Fruit fly (Drosophila melanogaster): ENCODE results near the gene scpr-A.
A peak's percentile ranks its signal among the peaks of the same experiment; 100 is the strongest.

scpr-A gene

dm6 chr3R:11198062-11198472, 42.9 kb upstream of the scpr-A start (continued):
- no peak for TF ChIP-seq Sox15 (GFP tag; optimal IDR thresholded peaks at IDR 0.05)
- TF ChIP-seq CG8119 (GFP tag; IDR thresholded peaks at IDR 0.05) = no peak
- TF ChIP-seq eg (GFP tag; IDR thresholded peaks at IDR 0.05) = peak; percentile 41; the same call in 1 of the 3 replicates
- no peak for TF ChIP-seq OdsH (GFP tag; optimal IDR thresholded peaks at IDR 0.05)
- TF ChIP-seq Hr4 (GFP tag; optimal IDR thresholded peaks at IDR 0.05) = no peak
- no peak for TF ChIP-seq acj6 (GFP tag; optimal IDR thresholded peaks at IDR 0.05)
- TF ChIP-seq CG34406 (GFP tag; optimal IDR thresholded peaks at IDR 0.05) = no peak
- no peak for TF ChIP-seq CG11762 (GFP tag; optimal IDR thresholded peaks at IDR 0.05; ENCODE audit: insufficient read depth)
- no peak for TF ChIP-seq Gug (GFP tag; IDR thresholded peaks at IDR 0.05)
- TF ChIP-seq Eip78C (GFP tag) = peak; percentile 69
- peak; percentile 67 for TF ChIP-seq svp (GFP tag)

dm6 chr3R:11199227-11199835, 41.7 kb upstream of the scpr-A start:
- no peak for TF ChIP-seq svp (GFP tag)
- TF ChIP-seq topi (GFP tag; optimal IDR thresholded peaks at IDR 0.05) = no peak
- no peak for TF ChIP-seq achi (GFP tag; optimal IDR thresholded peaks at IDR 0.05)
- TF ChIP-seq dsx (GFP tag; optimal IDR thresholded peaks at IDR 0.05; ENCODE audit: poor library complexity, severe bottlenecking) = peak; percentile 28
- no peak for TF ChIP-seq lz (GFP tag; optimal IDR thresholded peaks at IDR 0.05)

dm6 chr3R:11200042-11200884, 40.7 kb upstream of the scpr-A start:
- peak; percentile 18 for TF ChIP-seq Lpt (GFP tag; optimal IDR thresholded peaks at IDR 0.05)
- TF ChIP-seq CG10669 (GFP tag; optimal IDR thresholded peaks at IDR 0.05) = no peak
- TF ChIP-seq CG11294 (GFP tag; IDR thresholded peaks at IDR 0.05) = peak; percentile 28; the same call in 1 of the 2 replicates
- no peak for TF ChIP-seq Ets21C (GFP tag; optimal IDR thresholded peaks at IDR 0.05)
- TF ChIP-seq CG1621 (tag; optimal IDR thresholded peaks at IDR 0.05) = peak; percentile 56
- TF ChIP-seq lz (GFP tag; optimal IDR thresholded peaks at IDR 0.05) = no peak
- TF ChIP-seq CG16779 (tag; optimal IDR thresholded peaks at IDR 0.05) = no peak
- peak; percentile 92 for TF ChIP-seq svp (GFP tag)
- peak; percentile 38 for TF ChIP-seq dac (GFP tag; optimal IDR thresholded peaks at IDR 0.05)
- TF ChIP-seq vri (GFP tag; optimal IDR thresholded peaks at IDR 0.05) = peak; percentile 96
- no peak for TF ChIP-seq CG10631 (GFP tag; optimal IDR thresholded peaks at IDR 0.05)

dm6 chr3R:11200885-11201421, 40.0 kb upstream of the scpr-A start:
- TF ChIP-seq Sox102F (GFP tag; optimal IDR thresholded peaks at IDR 0.05) (peak; percentile 70), Eip93F (GFP tag; optimal IDR thresholded peaks at IDR 0.05) (peak; percentile 74), vri (GFP tag; optimal IDR thresholded peaks at IDR 0.05) (peak; percentile 98), esn (GFP tag; optimal IDR thresholded peaks at IDR 0.05) (peak; percentile 77), Sox15 (GFP tag; optimal IDR thresholded peaks at IDR 0.05) (peak; percentile 50), CG15336 (GFP tag; IDR thresholded peaks at IDR 0.05) (peak; percentile 66), CG4318 (GFP tag; optimal IDR thresholded peaks at IDR 0.05) (no peak), acj6 (GFP tag; optimal IDR thresholded peaks at IDR 0.05) (peak; percentile 74), cyc (GFP tag; optimal IDR thresholded peaks at IDR 0.05) (peak; percentile 53), CG6792 (GFP tag; optimal IDR thresholded peaks at IDR 0.05) (peak; percentile 47), Smox (GFP tag; optimal IDR thresholded peaks at IDR 0.05) (peak; percentile 65), Met (GFP tag; optimal IDR thresholded peaks at IDR 0.05) (peak; percentile 68), CG31627 (GFP tag; optimal IDR thresholded peaks at IDR 0.05) (peak; percentile 56), Hr39 (GFP tag; optimal IDR thresholded peaks at IDR 0.05) (peak; percentile 34), CG6808 (GFP tag; optimal IDR thresholded peaks at IDR 0.05) (peak; percentile 14), topi (GFP tag; optimal IDR thresholded peaks at IDR 0.05) (peak; percentile 68), CG8119 (GFP tag; IDR thresholded peaks at IDR 0.05) (peak; percentile 67; the same call in 2 of the 3 replicates), CG11762 (GFP tag; optimal IDR thresholded peaks at IDR 0.05; ENCODE audit: insufficient read depth) (peak; percentile 41), Lpt (GFP tag; optimal IDR thresholded peaks at IDR 0.05) (no peak), eg (GFP tag; IDR thresholded peaks at IDR 0.05) (peak; percentile 61), svp (GFP tag) (peak; percentile 89), CG6854 (GFP tag; optimal IDR thresholded peaks at IDR 0.05) (no peak), Hr4 (GFP tag; optimal IDR thresholded peaks at IDR 0.05) (peak; percentile 61), Gug (GFP tag; IDR thresholded peaks at IDR 0.05) (0 out of 2 replicates have a peak, but pooled peaks have one; percentile 34), fd85E (GFP tag; optimal IDR thresholded peaks at IDR 0.05) (no peak), Ets96B (tag; optimal IDR thresholded peaks at IDR 0.05) (peak; percentile 55), CG11294 (GFP tag; IDR thresholded peaks at IDR 0.05) (no peak), salr (GFP tag; optimal IDR thresholded peaks at IDR 0.05) (peak in 1 of 2 experiments; percentile 41), CG6276 (GFP tag; optimal IDR thresholded peaks at IDR 0.05) (peak; percentile 42)

Data from whole organism, prepupa.